Fruit fly (Drosophila melanogaster) whole organism, embryonic: Measurements from ENCODE around the gene CG6136.

Experiments
- Bteb2 ChIP-seq: fragments of 200-800 bp; sonication (Bioruptor generic); optimal IDR thresholded peaks from 2 replicates; lab custom pipeline; 2016; ENCODE audit warnings: missing biosample characterization, missing genetic modification characterization
- CG10366 ChIP-seq: fragments of 200-800 bp; sonication (Bioruptor generic); IDR thresholded peaks from 2 replicates; pipeline ENCODE4 v1.3.6; 2022; ENCODE audit warnings: missing biosample characterization, missing genetic modification characterization
- CG11696 ChIP-seq: fragments of 200-800 bp; sonication (Bioruptor generic); IDR thresholded peaks from 2 replicates; pipeline ENCODE4 v1.3.6; 2022; ENCODE audit warnings: missing biosample characterization, missing genetic modification characterization
- CG12391 ChIP-seq: fragments of 200-800 bp; sonication (Bioruptor generic); optimal IDR thresholded peaks from 3 replicates; lab custom pipeline; 2018; ENCODE audit warnings: missing biosample characterization, mild to moderate bottlenecking, missing genetic modification characterization, moderate library complexity
- CG12659 ChIP-seq: fragments of 200-800 bp; sonication (Bioruptor generic); optimal IDR thresholded peaks from 3 replicates; lab custom pipeline; 2017; ENCODE audit warnings: mild to moderate bottlenecking, missing biosample characterization, missing genetic modification reagents, missing genetic modification characterization
- CG13424 ChIP-seq: fragments of 200-800 bp; sonication (Bioruptor generic); optimal IDR thresholded peaks from 2 replicates; lab custom pipeline; 2019; ENCODE audit warnings: missing biosample characterization, mild to moderate bottlenecking, missing genetic modification characterization, moderate library complexity
- CG17361 ChIP-seq: fragments of 200-800 bp; sonication (Bioruptor generic); IDR thresholded peaks from 3 replicates; pipeline ENCODE4 v1.3.6; 2022; ENCODE audit warnings: missing biosample characterization, missing genetic modification characterization
- CG17802 ChIP-seq: fragments of 200-800 bp; sonication (Bioruptor generic); optimal IDR thresholded peaks from 2 replicates; lab custom pipeline; 2018; ENCODE audit warnings: missing biosample characterization, mild to moderate bottlenecking, missing genetic modification characterization, moderate library complexity
- CG17829 ChIP-seq: fragments of 200-800 bp; optimal IDR thresholded peaks from 2 replicates; lab custom pipeline; 2019; ENCODE audit warnings: missing biosample characterization, mild to moderate bottlenecking, missing genetic modification characterization, moderate library complexity
- CG2712 ChIP-seq: fragments of 200-800 bp; optimal IDR thresholded peaks from 3 replicates; lab custom pipeline; 2019; ENCODE audit warnings: missing biosample characterization, mild to moderate bottlenecking, missing genetic modification characterization, moderate library complexity
- CG3065 ChIP-seq: fragments of 200-800 bp; sonication (Bioruptor generic); optimal IDR thresholded peaks from 2 replicates; lab custom pipeline; 2016; ENCODE audit warnings: missing biosample characterization, missing genetic modification characterization
- CG33213 ChIP-seq: fragments of 200-800 bp; sonication (Bioruptor generic); optimal IDR thresholded peaks from 3 replicates; lab custom pipeline; 2016; ENCODE audit warnings: missing biosample characterization, missing genetic modification characterization
- CG4282 ChIP-seq: fragments of 200-800 bp; sonication (Bioruptor generic); optimal IDR thresholded peaks from 2 replicates; lab custom pipeline; 2016; ENCODE audit warnings: missing biosample characterization, missing genetic modification characterization
- CG7556 ChIP-seq: fragments of 200-800 bp; sonication (Bioruptor generic); optimal IDR thresholded peaks from 2 replicates; lab custom pipeline; 2017; ENCODE audit warnings: missing biosample characterization, mild to moderate bottlenecking, missing genetic modification characterization
- CG8359 ChIP-seq: fragments of 200-800 bp; sonication (Bioruptor generic); optimal IDR thresholded peaks from 2 replicates; lab custom pipeline; 2017; ENCODE audit warnings: missing biosample characterization, mild to moderate bottlenecking, missing genetic modification characterization, borderline replicate concordance
- CG9932 ChIP-seq: fragments of 200-800 bp; sonication (Bioruptor generic); IDR thresholded peaks from 2 replicates; pipeline ENCODE4 v1.3.6; 2022; ENCODE audit warnings: missing biosample characterization, missing genetic modification characterization
- E2f1 ChIP-seq: fragments of 200-800 bp; sonication (Bioruptor generic); IDR thresholded peaks from 2 replicates; pipeline ENCODE4 v1.3.6; 2022; ENCODE audit warnings: missing biosample characterization, missing genetic modification characterization
- HLH54F ChIP-seq: fragments of 200-800 bp; sonication (Bioruptor generic); optimal IDR thresholded peaks from 3 replicates; lab custom pipeline; 2016; ENCODE audit warnings: missing biosample characterization, missing genetic modification characterization
- Hand ChIP-seq: fragments of 200-800 bp; sonication (Bioruptor generic); optimal IDR thresholded peaks from 2 replicates; lab custom pipeline; 2017; ENCODE audit warnings: mild to moderate bottlenecking, missing biosample characterization, missing genetic modification reagents, missing genetic modification characterization
- HmgZ ChIP-seq: fragments of 200-800 bp; sonication (Bioruptor generic); optimal IDR thresholded peaks from 2 replicates; lab custom pipeline; 2018; ENCODE audit warnings: missing biosample characterization, mild to moderate bottlenecking, missing genetic modification characterization
- Lhr ChIP-seq: fragments of 200-800 bp; sonication (Bioruptor generic); optimal IDR thresholded peaks from 3 replicates; lab custom pipeline; 2017; ENCODE audit warnings: mild to moderate bottlenecking, missing biosample characterization, missing genetic modification reagents, missing genetic modification characterization
- MESR4 ChIP-seq: fragments of 200-800 bp; sonication (Bioruptor generic); optimal IDR thresholded peaks from 2 replicates; lab custom pipeline; 2018; ENCODE audit warnings: missing biosample characterization, mild to moderate bottlenecking, missing genetic modification characterization, moderate library complexity
- Med ChIP-seq: fragments of 200-800 bp; sonication (Bioruptor generic); peaks from one replicate; lab custom pipeline; 2016; ENCODE audit warnings: missing biosample characterization, missing genetic modification characterization, mild to moderate bottlenecking, inconsistent platforms, moderate library complexity
- Oli ChIP-seq: fragments of 200-800 bp; sonication (Bioruptor generic); optimal IDR thresholded peaks from 2 replicates; lab custom pipeline; 2018; ENCODE audit warnings: missing biosample characterization, mild to moderate bottlenecking, missing genetic modification characterization, moderate library complexity
- Optix ChIP-seq: fragments of 200-800 bp; sonication (Bioruptor generic); IDR thresholded peaks from 3 replicates; pipeline ENCODE4 v1.3.6; 2022; ENCODE audit warnings: missing biosample characterization, missing genetic modification characterization
- Xrp1 ChIP-seq: fragments of 200-800 bp; sonication (Bioruptor generic); IDR thresholded peaks from 2 replicates; pipeline ENCODE4 v1.3.6; 2022; ENCODE audit warnings: missing biosample characterization, missing genetic modification characterization
- az2 ChIP-seq: fragments of 200-800 bp; sonication (Bioruptor generic); optimal IDR thresholded peaks from 3 replicates; lab custom pipeline; 2016; ENCODE audit warnings: missing biosample characterization, missing genetic modification characterization
- chif ChIP-seq, 2 experiments: fragments of 200-800 bp; sonication (Bioruptor generic); optimal IDR thresholded peaks; 3 replicates each; lab custom pipeline; 2016; ENCODE audit warnings: missing biosample characterization in 2 of 2, missing genetic modification characterization in 2 of 2
- chm ChIP-seq: fragments of 200-800 bp; sonication (Bioruptor generic); IDR thresholded peaks from 2 replicates; pipeline ENCODE4 v1.3.6; 2022; ENCODE audit warnings: missing biosample characterization, missing genetic modification characterization
- dysf ChIP-seq: fragments of 200-800 bp; sonication (Bioruptor generic); IDR thresholded peaks from 3 replicates; pipeline ENCODE4 v1.3.6; 2022; ENCODE audit warnings: missing biosample characterization, missing genetic modification characterization
- fu2 ChIP-seq: fragments of 200-800 bp; sonication (Bioruptor generic); optimal IDR thresholded peaks from 2 replicates; lab custom pipeline; 2016; ENCODE audit warnings: missing biosample characterization, missing genetic modification characterization
- gcm ChIP-seq: fragments of 200-800 bp; sonication (Bioruptor generic); optimal IDR thresholded peaks from 2 replicates; lab custom pipeline; 2019; ENCODE audit warnings: missing biosample characterization, mild to moderate bottlenecking, missing genetic modification characterization, moderate library complexity
- grau ChIP-seq: fragments of 200-800 bp; optimal IDR thresholded peaks from 3 replicates; lab custom pipeline; 2019; ENCODE audit warnings: missing biosample characterization, mild to moderate bottlenecking, missing genetic modification characterization, moderate library complexity
- gt ChIP-seq: fragments of 200-800 bp; sonication (Bioruptor generic); IDR thresholded peaks from 2 replicates; pipeline ENCODE4 v1.3.6; 2022; ENCODE audit warnings: missing biosample characterization, missing genetic modification characterization
- ken ChIP-seq: fragments of 200-800 bp; sonication (Bioruptor generic); IDR thresholded peaks from 3 replicates; pipeline ENCODE4 v1.3.6; 2022; ENCODE audit warnings: missing biosample characterization, missing genetic modification characterization
- p53 ChIP-seq: fragments of 200-800 bp; sonication (Bioruptor generic); optimal IDR thresholded peaks from 2 replicates; lab custom pipeline; 2016; ENCODE audit warnings: missing biosample characterization, missing genetic modification characterization
- phol ChIP-seq: fragments of 200-800 bp; sonication (Bioruptor generic); optimal IDR thresholded peaks from 3 replicates; lab custom pipeline; 2018; ENCODE audit warnings: missing biosample characterization, mild to moderate bottlenecking, missing genetic modification characterization, moderate library complexity
- prd ChIP-seq, 3 experiments: fragments of >200 bp in 2 of 3; fragments of 200-800 bp in 1 of 3; sonication (Bioruptor generic) in 1 of 3; optimal IDR thresholded peaks in 2 of 3; IDR thresholded peaks in 1 of 3; 2 replicates in 2 of 3; 3 replicates in 1 of 3; pipeline versions ENCODE4 v1.3.6 to Lab custom; 2017 to 2022; ENCODE audit warnings: missing biosample characterization in 1 of 3, missing genetic modification characterization in 1 of 3
- rib ChIP-seq: fragments of 200-800 bp; sonication (Bioruptor generic); IDR thresholded peaks from 2 replicates; pipeline ENCODE4 v1.3.6; 2022; ENCODE audit warnings: missing biosample characterization, missing genetic modification characterization
- sens-2 ChIP-seq: fragments of 200-800 bp; sonication (Bioruptor generic); IDR thresholded peaks from 2 replicates; pipeline ENCODE4 v1.3.6; 2022; ENCODE audit warnings: missing biosample characterization, missing genetic modification characterization
- sna ChIP-seq: fragments of 200-800 bp; sonication (Bioruptor generic); IDR thresholded peaks from 2 replicates; pipeline ENCODE4 v1.3.6; 2022; ENCODE audit warnings: missing biosample characterization, missing genetic modification characterization; ENCODE audit not compliant: partially characterized antibody
- sqz ChIP-seq: fragments of 200-800 bp; sonication (Bioruptor generic); optimal IDR thresholded peaks from 3 replicates; lab custom pipeline; 2018; ENCODE audit warnings: missing biosample characterization, mild to moderate bottlenecking, missing genetic modification characterization
- ssp ChIP-seq: fragments of 200-800 bp; sonication (Bioruptor generic); IDR thresholded peaks from 2 replicates; pipeline ENCODE4 v1.3.6; 2022; ENCODE audit warnings: missing biosample characterization, missing genetic modification characterization
- stc ChIP-seq: fragments of 200-800 bp; sonication (Bioruptor generic); IDR thresholded peaks from 2 replicates; pipeline ENCODE4 v1.3.6; 2022; ENCODE audit warnings: missing biosample characterization, missing genetic modification characterization
- tap ChIP-seq: fragments of 200-800 bp; optimal IDR thresholded peaks from 3 replicates; lab custom pipeline; 2019; ENCODE audit warnings: missing biosample characterization, mild to moderate bottlenecking, missing genetic modification characterization, moderate library complexity
- tgo ChIP-seq: fragments of 200-800 bp; sonication (Bioruptor generic); IDR thresholded peaks from 3 replicates; pipeline ENCODE4 v1.3.6; 2022; ENCODE audit warnings: missing biosample characterization, missing genetic modification characterization
- tin ChIP-seq: fragments of 200-800 bp; sonication (Bioruptor generic); optimal IDR thresholded peaks from 3 replicates; lab custom pipeline; 2016; ENCODE audit warnings: missing biosample characterization, missing genetic modification characterization
- unpg ChIP-seq: fragments of 200-800 bp; sonication (Bioruptor generic); optimal IDR thresholded peaks from 3 replicates; lab custom pipeline; 2018; ENCODE audit warnings: missing biosample characterization, mild to moderate bottlenecking, missing genetic modification characterization, moderate library complexity
- vvl ChIP-seq: fragments of 200-800 bp; sonication (Bioruptor generic); IDR thresholded peaks from 2 replicates; pipeline ENCODE4 v1.3.6; 2022; ENCODE audit warnings: missing biosample characterization, missing genetic modification characterization
- zf30C ChIP-seq: fragments of 200-800 bp; sonication (Bioruptor generic); optimal IDR thresholded peaks from 3 replicates; lab custom pipeline; 2018; ENCODE audit warnings: missing biosample characterization, mild to moderate bottlenecking, missing genetic modification characterization

Gene CG6136

dm6 chr3R:15347822-15348221, 24.2 kb downstream of the CG6136 start, which contains the start of the genes CG42726 and CG42727 (continued):
- TF ChIP-seq CG17802: no peak
- peak; percentile 42 for TF ChIP-seq CG17829 (tag; lab: Kevin White, UChicago)
- peak; percentile 89 for TF ChIP-seq Med (GFP tag; lab: Kevin White, UChicago)
- TF ChIP-seq Lhr: no peak
- peak; percentile 51 for TF ChIP-seq tin
- TF ChIP-seq tap (tag; lab: Kevin White, UChicago): no peak
- TF ChIP-seq MESR4: peak; percentile 75
- TF ChIP-seq p53 (GFP tag; lab: Kevin White, UChicago): no peak
- peak; percentile 2 for TF ChIP-seq CG7556
- TF ChIP-seq CG17361 (GFP tag; lab: Robert Waterston, UW): 0 out of 3 replicates have a peak, but pooled peaks have one; percentile 15
- TF ChIP-seq Oli: peak; percentile 26
- peak; percentile 7 for TF ChIP-seq gcm (GFP tag; lab: Kevin White, UChicago)
- TF ChIP-seq CG33213 (GFP tag; lab: Kevin White, UChicago): no peak
- TF ChIP-seq dysf (GFP tag; lab: Robert Waterston, UW): no peak
- 0 out of 2 replicates have a peak, but pooled peaks have one; percentile 6 for TF ChIP-seq ssp (GFP tag; lab: Robert Waterston, UW)
- TF ChIP-seq CG3065: no peak
- TF ChIP-seq HmgZ (tag; lab: Kevin White, UChicago): peak; percentile 23
- no peak for TF ChIP-seq chif (GFP tag; optimal IDR thresholded peaks at IDR 0.05; lab: Kevin White, UChicago)
- peak; percentile 40; the same call in 1 of the 2 replicates for TF ChIP-seq CG10366 (GFP tag; lab: Robert Waterston, UW)
- no peak for TF ChIP-seq CG4282 (GFP tag; lab: Kevin White, UChicago)
- no peak for TF ChIP-seq gt
- no peak for TF ChIP-seq rib (GFP tag; lab: Robert Waterston, UW)
- no peak for TF ChIP-seq prd (optimal IDR thresholded peaks at IDR 0.05; lab: Kevin White, UChicago)
- peak; percentile 34; the same call in 1 of the 3 replicates for TF ChIP-seq prd (GFP tag; IDR thresholded peaks at IDR 0.05; lab: Robert Waterston, UW)
- no peak for TF ChIP-seq sna
- TF ChIP-seq grau (tag; lab: Kevin White, UChicago): peak; percentile 39
- no peak for TF ChIP-seq fu2 (GFP tag; lab: Kevin White, UChicago)
- peak; percentile 47 for TF ChIP-seq phol (tag; lab: Kevin White, UChicago)
- no peak for TF ChIP-seq CG8359 (GFP tag; lab: Kevin White, UChicago)
- TF ChIP-seq E2f1: 0 out of 2 replicates have a peak, but pooled peaks have one; percentile 13
- TF ChIP-seq Xrp1 (GFP tag; lab: Robert Waterston, UW): peak; percentile 37; the same call in 1 of the 2 replicates
- TF ChIP-seq HLH54F (GFP tag; lab: Kevin White, UChicago): peak; percentile 13
- peak; percentile 96 for TF ChIP-seq zf30C
- TF ChIP-seq Hand (GFP tag; lab: Kevin White, UChicago): no peak
- peak; percentile 14; the same call in 1 of the 3 replicates for TF ChIP-seq tgo (GFP tag; lab: Robert Waterston, UW)
- TF ChIP-seq stc: 0 out of 2 replicates have a peak, but pooled peaks have one; percentile 31
- TF ChIP-seq CG12391 (tag; lab: Kevin White, UChicago): peak; percentile 35
- 0 out of 2 replicates have a peak, but pooled peaks have one; percentile 34 for TF ChIP-seq vvl
- TF ChIP-seq CG11696 (GFP tag; lab: Robert Waterston, UW): peak; percentile 41; the same call in 1 of the 2 replicates
- peak; percentile 42 for TF ChIP-seq CG13424 (tag; lab: Kevin White, UChicago)
- peak; percentile 30 for TF ChIP-seq CG12659 (GFP tag; lab: Kevin White, UChicago)
- TF ChIP-seq az2 (GFP tag; lab: Kevin White, UChicago): peak; percentile 2
- no peak for TF ChIP-seq Optix
- peak; percentile 53 for TF ChIP-seq CG9932 (GFP tag; lab: Robert Waterston, UW)
- TF ChIP-seq unpg (GFP tag; lab: Kevin White, UChicago): peak; percentile 50
- no peak for TF ChIP-seq sqz (GFP tag; lab: Kevin White, UChicago)
- TF ChIP-seq ken: peak; percentile 43; the same call in 1 of the 3 replicates
- peak; percentile 27 for TF ChIP-seq Bteb2 (GFP tag; lab: Kevin White, UChicago)
- no peak for TF ChIP-seq chm (GFP tag; lab: Robert Waterston, UW)
- peak; percentile 55 for TF ChIP-seq CG2712 (tag; lab: Kevin White, UChicago)
- peak; percentile 35; the same call in 1 of the 2 replicates for TF ChIP-seq sens-2
